Fruit fly (Drosophila melanogaster) whole organism, embryonic: ENCODE results near the gene Rcd2.

ENCODE experiments used
- Ada2b ChIP-seq: fragments of 200-800 bp; sonication (Bioruptor generic); IDR thresholded peaks from 2 replicates; pipeline ENCODE4 v1.3.6; 2022; ENCODE audit warnings: missing biosample characterization, missing genetic modification characterization
- Atf6 ChIP-seq: fragments of 200-800 bp; sonication (Bioruptor generic); IDR thresholded peaks from 2 replicates; pipeline ENCODE4 v1.3.6; 2022; ENCODE audit warnings: missing biosample characterization, missing genetic modification characterization
- Bdp1 ChIP-seq: fragments of 200-800 bp; sonication (Bioruptor generic); optimal IDR thresholded peaks from 3 replicates; lab custom pipeline; 2016; ENCODE audit warnings: missing biosample characterization, missing genetic modification characterization
- CG10366 ChIP-seq: fragments of 200-800 bp; sonication (Bioruptor generic); IDR thresholded peaks from 2 replicates; pipeline ENCODE4 v1.3.6; 2022; ENCODE audit warnings: missing biosample characterization, missing genetic modification characterization
- CG12659 ChIP-seq: fragments of 200-800 bp; sonication (Bioruptor generic); optimal IDR thresholded peaks from 3 replicates; lab custom pipeline; 2017; ENCODE audit warnings: mild to moderate bottlenecking, missing biosample characterization, missing genetic modification reagents, missing genetic modification characterization
- CG12769 ChIP-seq: fragments of 200-800 bp; sonication (Bioruptor generic); optimal IDR thresholded peaks from 2 replicates; lab custom pipeline; 2019; ENCODE audit warnings: missing biosample characterization, mild to moderate bottlenecking, missing genetic modification characterization, moderate library complexity
- CG17612 ChIP-seq: fragments of 200-800 bp; sonication (Bioruptor generic); IDR thresholded peaks from 2 replicates; pipeline ENCODE4 v1.3.6; 2022; ENCODE audit warnings: missing biosample characterization, missing genetic modification characterization
- CG18619 ChIP-seq: fragments of 200-800 bp; sonication (Bioruptor generic); optimal IDR thresholded peaks from 3 replicates; lab custom pipeline; 2017; ENCODE audit warnings: missing biosample characterization, mild to moderate bottlenecking, missing genetic modification characterization
- CG2116 ChIP-seq: fragments of 200-800 bp; sonication (Bioruptor generic); optimal IDR thresholded peaks from 3 replicates; lab custom pipeline; 2018; ENCODE audit warnings: missing biosample characterization, mild to moderate bottlenecking, missing genetic modification characterization
- CG2120 ChIP-seq: fragments of 200-800 bp; sonication (Bioruptor generic); optimal IDR thresholded peaks from 3 replicates; lab custom pipeline; 2016; ENCODE audit warnings: missing biosample characterization, missing genetic modification characterization
- CG3726 ChIP-seq: fragments of 200-800 bp; sonication (Bioruptor generic); IDR thresholded peaks from 3 replicates; pipeline ENCODE4, ENCODE4 v1.3.6; 2022; ENCODE audit warnings: missing biosample characterization, missing genetic modification characterization
- CG4328 ChIP-seq: fragments of 200-800 bp; sonication (Bioruptor generic); optimal IDR thresholded peaks from 3 replicates; lab custom pipeline; 2017; ENCODE audit warnings: missing biosample characterization, missing genetic modification reagents, missing genetic modification characterization
- CG6272 ChIP-seq: fragments of 200-800 bp; sonication (Bioruptor generic); IDR thresholded peaks from 2 replicates; pipeline ENCODE4 v1.3.6; 2022; ENCODE audit warnings: missing biosample characterization, missing genetic modification characterization
- CG6683 ChIP-seq: fragments of 200-800 bp; sonication (Bioruptor generic); optimal IDR thresholded peaks from 2 replicates; lab custom pipeline; 2017; ENCODE audit warnings: missing biosample characterization, mild to moderate bottlenecking, missing genetic modification characterization, missing genetic modification reagents
- CG8281 ChIP-seq: fragments of 200-800 bp; sonication (Bioruptor generic); optimal IDR thresholded peaks from 2 replicates; lab custom pipeline; 2018; ENCODE audit warnings: missing biosample characterization, mild to moderate bottlenecking, missing genetic modification characterization, moderate library complexity
- CTCF ChIP-seq: fragments of 200-800 bp; sonication (Bioruptor generic); optimal IDR thresholded peaks from 2 replicates; lab custom pipeline; 2017; ENCODE audit warnings: missing biosample characterization, mild to moderate bottlenecking, missing genetic modification characterization, moderate library complexity
- D ChIP-seq, 2 experiments: fragments of 200-800 bp in 1 of 2; fragments of >200 bp in 1 of 2; sonication (Bioruptor generic) in 1 of 2; optimal IDR thresholded peaks; 2 replicates in 1 of 2; 3 replicates in 1 of 2; lab custom pipeline; 2017; ENCODE audit warnings: mild to moderate bottlenecking in 1 of 2, missing biosample characterization in 1 of 2, missing genetic modification characterization in 1 of 2, missing genetic modification reagents in 1 of 2
- Deaf1 ChIP-seq: fragments of 200-800 bp; optimal IDR thresholded peaks from 3 replicates; lab custom pipeline; 2019; ENCODE audit warnings: missing biosample characterization, mild to moderate bottlenecking, missing genetic modification characterization, moderate library complexity
- Dp ChIP-seq: fragments of 200-800 bp; sonication (Bioruptor generic); optimal IDR thresholded peaks from 2 replicates; lab custom pipeline; 2018; ENCODE audit warnings: missing biosample characterization, mild to moderate bottlenecking, missing genetic modification characterization, moderate library complexity
- Fer3 ChIP-seq: fragments of 200-800 bp; sonication (Bioruptor generic); optimal IDR thresholded peaks from 2 replicates; lab custom pipeline; 2018; ENCODE audit warnings: missing biosample characterization, mild to moderate bottlenecking, missing genetic modification characterization, moderate library complexity
- Hmr ChIP-seq: fragments of 200-800 bp; sonication (Bioruptor generic); optimal IDR thresholded peaks from 3 replicates; lab custom pipeline; 2017; ENCODE audit warnings: mild to moderate bottlenecking, missing biosample characterization, missing genetic modification reagents, missing genetic modification characterization
- Lim3 ChIP-seq: fragments of 200-800 bp; sonication (Bioruptor generic); IDR thresholded peaks from 2 replicates; pipeline ENCODE4 v1.3.6; 2022; ENCODE audit warnings: missing biosample characterization, missing genetic modification characterization
- Mrtf ChIP-seq: fragments of 200-800 bp; sonication (Bioruptor generic); IDR thresholded peaks from 3 replicates; pipeline ENCODE4 v1.3.6; 2022; ENCODE audit warnings: missing biosample characterization, missing genetic modification characterization
- Pdp1 ChIP-seq, 2 experiments: fragments of 200-800 bp; sonication (Bioruptor generic); optimal IDR thresholded peaks; 3 replicates each; lab custom pipeline; 2016; ENCODE audit warnings: missing biosample characterization in 2 of 2, missing genetic modification characterization in 2 of 2, mild to moderate bottlenecking in 1 of 2, moderate library complexity in 1 of 2
- Rfx ChIP-seq: fragments of 200-800 bp; sonication (Bioruptor generic); IDR thresholded peaks from 2 replicates; pipeline ENCODE4 v1.3.6; 2022; ENCODE audit warnings: missing biosample characterization, missing genetic modification characterization
- Rx ChIP-seq: fragments of 200-800 bp; sonication (Bioruptor generic); IDR thresholded peaks from 2 replicates; pipeline ENCODE4 v1.3.6; 2022; ENCODE audit warnings: missing biosample characterization, missing genetic modification characterization
- Stat92E ChIP-seq, 3 experiments: fragments of >200 bp in 2 of 3; fragments of 200-800 bp in 1 of 3; sonication (Bioruptor generic) in 1 of 3; optimal IDR thresholded peaks; 2 replicates each; lab custom pipeline; 2017 to 2019; ENCODE audit warnings: missing biosample characterization in 3 of 3, missing genetic modification characterization in 3 of 3, mild to moderate bottlenecking in 1 of 3, moderate library complexity in 1 of 3
- Tbp ChIP-seq: fragments of >200 bp; optimal IDR thresholded peaks from 2 replicates; lab custom pipeline; 2018; ENCODE audit warnings: missing biosample characterization, missing genetic modification characterization
- Vsx1 ChIP-seq: fragments of 200-800 bp; sonication (Bioruptor generic); optimal IDR thresholded peaks from 2 replicates; lab custom pipeline; 2017; ENCODE audit warnings: missing biosample characterization, mild to moderate bottlenecking, missing genetic modification characterization, missing genetic modification reagents
- ab ChIP-seq: fragments of 200-800 bp; sonication (Bioruptor generic); optimal IDR thresholded peaks from 2 replicates; lab custom pipeline; 2016; ENCODE audit warnings: missing biosample characterization, missing genetic modification characterization
- crol ChIP-seq: fragments of 200-800 bp; sonication (Bioruptor generic); IDR thresholded peaks from 2 replicates; pipeline ENCODE4 v1.3.6; 2022; ENCODE audit warnings: missing biosample characterization, missing genetic modification characterization
- eve ChIP-seq, 2 experiments: fragments of >200 bp; optimal IDR thresholded peaks; 2 replicates each; lab custom pipeline; 2017; ENCODE audit warnings: missing biosample characterization in 2 of 2, missing genetic modification characterization in 2 of 2
- fd102C ChIP-seq: fragments of 200-800 bp; sonication (Bioruptor generic); optimal IDR thresholded peaks from 2 replicates; lab custom pipeline; 2018; ENCODE audit warnings: missing biosample characterization, mild to moderate bottlenecking, missing genetic modification characterization, moderate library complexity
- fru ChIP-seq: fragments of >200 bp; optimal IDR thresholded peaks from 2 replicates; lab custom pipeline; 2017
- gcm ChIP-seq: fragments of 200-800 bp; sonication (Bioruptor generic); optimal IDR thresholded peaks from 2 replicates; lab custom pipeline; 2019; ENCODE audit warnings: missing biosample characterization, mild to moderate bottlenecking, missing genetic modification characterization, moderate library complexity
- hbn ChIP-seq: fragments of 200-800 bp; sonication (Bioruptor generic); IDR thresholded peaks from 2 replicates; pipeline ENCODE4 v1.3.6; 2022; ENCODE audit warnings: missing biosample characterization, missing genetic modification characterization; ENCODE audit not compliant: partially characterized antibody
- hkb ChIP-seq, 2 experiments: fragments of 200-800 bp in 1 of 2; fragments of >200 bp in 1 of 2; sonication (Bioruptor generic) in 1 of 2; IDR thresholded peaks in 1 of 2; optimal IDR thresholded peaks in 1 of 2; 2 replicates each; pipeline versions ENCODE4 v1.3.6 to Lab custom; 2017 to 2022; ENCODE audit warnings: missing biosample characterization in 1 of 2, missing genetic modification characterization in 1 of 2
- hth ChIP-seq: fragments of >200 bp; optimal IDR thresholded peaks from 2 replicates; lab custom pipeline; 2017; ENCODE audit warnings: inconsistent platforms
- insv ChIP-seq, 2 experiments: fragments of 200-800 bp; sonication (Bioruptor generic); optimal IDR thresholded peaks; 3 replicates each; lab custom pipeline; 2016 to 2018; ENCODE audit warnings: missing biosample characterization in 2 of 2, missing genetic modification characterization in 2 of 2
- jing ChIP-seq: fragments of 200-800 bp; sonication (Bioruptor generic); optimal IDR thresholded peaks from 2 replicates; lab custom pipeline; 2018; ENCODE audit warnings: missing biosample characterization, mild to moderate bottlenecking, missing genetic modification characterization
- kay ChIP-seq: fragments of 200-800 bp; sonication (Bioruptor generic); optimal IDR thresholded peaks from 2 replicates; lab custom pipeline; 2016; ENCODE audit warnings: missing biosample characterization, missing genetic modification characterization
- nerfin-2 ChIP-seq: fragments of 200-800 bp; sonication (Bioruptor generic); IDR thresholded peaks from 2 replicates; pipeline ENCODE4 v1.3.6; 2022; ENCODE audit warnings: missing biosample characterization, missing genetic modification characterization; ENCODE audit not compliant: partially characterized antibody
- odd ChIP-seq: fragments of 200-800 bp; sonication (Bioruptor generic); optimal IDR thresholded peaks from 2 replicates; lab custom pipeline; 2017; ENCODE audit warnings: missing biosample characterization, mild to moderate bottlenecking, missing genetic modification characterization
- onecut ChIP-seq: fragments of 200-800 bp; sonication (Bioruptor generic); IDR thresholded peaks from 2 replicates; pipeline ENCODE4 v1.3.6; 2022; ENCODE audit warnings: missing biosample characterization, missing genetic modification characterization
- phol ChIP-seq: fragments of 200-800 bp; sonication (Bioruptor generic); optimal IDR thresholded peaks from 3 replicates; lab custom pipeline; 2018; ENCODE audit warnings: missing biosample characterization, mild to moderate bottlenecking, missing genetic modification characterization, moderate library complexity
- repo ChIP-seq: fragments of 200-800 bp; sonication (Bioruptor generic); optimal IDR thresholded peaks from 2 replicates; lab custom pipeline; 2016; ENCODE audit warnings: missing biosample characterization, missing genetic modification characterization
- scrt ChIP-seq: fragments of 200-800 bp; sonication (Bioruptor generic); optimal IDR thresholded peaks from 2 replicates; lab custom pipeline; 2018; ENCODE audit warnings: missing biosample characterization, mild to moderate bottlenecking, missing genetic modification characterization, moderate library complexity
- sens ChIP-seq: fragments of 200-800 bp; sonication (Bioruptor generic); peaks from one replicate; lab custom pipeline; 2016; ENCODE audit warnings: missing biosample characterization, missing genetic modification characterization
- sens-2 ChIP-seq: fragments of 200-800 bp; sonication (Bioruptor generic); IDR thresholded peaks from 2 replicates; pipeline ENCODE4 v1.3.6; 2022; ENCODE audit warnings: missing biosample characterization, missing genetic modification characterization
- wor ChIP-seq: fragments of 200-800 bp; sonication (Bioruptor generic); IDR thresholded peaks from 2 replicates; pipeline ENCODE4 v1.3.6; 2022; ENCODE audit warnings: missing biosample characterization, missing genetic modification characterization

The Rcd2 gene

dm6 chr3L:20494780-20495591, 45.2 kb downstream of the Rcd2 start, which contains the start of gene ZnT77C (continued):
- TF ChIP-seq hbn (GFP tag; lab: Robert Waterston, UW) (no peak), Dp (peak; percentile 54), Bdp1 (no peak), CG2116 (GFP tag; lab: Kevin White, UChicago) (peak; percentile 44), Fer3 (tag; lab: Kevin White, UChicago) (no peak), Lim3 (GFP tag; lab: Robert Waterston, UW) (no peak), ab (GFP tag; lab: Kevin White, UChicago) (no peak), Vsx1 (GFP tag; lab: Kevin White, UChicago) (no peak), Ada2b (GFP tag; lab: Robert Waterston, UW) (no peak), sens-2 (GFP tag; lab: Robert Waterston, UW) (no peak), CTCF (GFP tag; lab: Kevin White, UChicago) (no peak), CG12769 (tag; lab: Kevin White, UChicago) (no peak), Stat92E (GFP tag; optimal IDR thresholded peaks at IDR 0.05; lab: Kevin White, UChicago) (no peak), Rx (no peak), nerfin-2 (GFP tag; lab: Robert Waterston, UW) (no peak), scrt (GFP tag; lab: Kevin White, UChicago) (no peak), repo (GFP tag; lab: Kevin White, UChicago) (no peak), phol (tag; lab: Kevin White, UChicago) (peak; percentile 27), Deaf1 (tag; lab: Kevin White, UChicago) (no peak), CG10366 (no peak), D (optimal IDR thresholded peaks at IDR 0.05; lab: Kevin White, UChicago) (no peak), D (GFP tag; optimal IDR thresholded peaks at IDR 0.05; lab: Kevin White, UChicago) (no peak), Tbp (GFP tag; lab: Kevin White, UChicago) (no peak), CG8281 (peak; percentile 90), hkb (optimal IDR thresholded peaks at IDR 0.05; lab: Kevin White, UChicago) (no peak), hkb (GFP tag; IDR thresholded peaks at IDR 0.05; lab: Robert Waterston, UW) (no peak), CG2120 (GFP tag; lab: Kevin White, UChicago) (peak; percentile 32), CG6272 (GFP tag; lab: Robert Waterston, UW) (no peak), CG18619 (GFP tag; lab: Kevin White, UChicago) (no peak), onecut (GFP tag; lab: Robert Waterston, UW) (no peak), gcm (GFP tag; lab: Kevin White, UChicago) (no peak), kay (GFP tag; lab: Kevin White, UChicago) (no peak), Pdp1 (GFP tag; optimal IDR thresholded peaks at IDR 0.05; lab: Kevin White, UChicago) (peak in 1 of 2 experiments; percentile 97), Hmr (GFP tag; lab: Kevin White, UChicago) (peak; percentile 15), CG17612 (GFP tag; lab: Robert Waterston, UW) (no peak), Rfx (GFP tag; lab: Robert Waterston, UW) (no peak), insv (GFP tag; optimal IDR thresholded peaks at IDR 0.05; lab: Kevin White, UChicago) (no peak), jing (GFP tag; lab: Kevin White, UChicago) (no peak), CG4328 (GFP tag; lab: Kevin White, UChicago) (no peak), odd (GFP tag; lab: Kevin White, UChicago) (no peak), CG6683 (GFP tag; lab: Kevin White, UChicago) (no peak), Atf6 (GFP tag; lab: Robert Waterston, UW) (no peak), crol (GFP tag; lab: Robert Waterston, UW) (no peak), eve (GFP tag; optimal IDR thresholded peaks at IDR 0.05; lab: Kevin White, UChicago) (no peak), Mrtf (no peak), sens (GFP tag; lab: Kevin White, UChicago) (peak; percentile 70), wor (GFP tag; lab: Robert Waterston, UW) (no peak), hth (lab: Kevin White, UChicago) (no peak), fru (lab: Kevin White, UChicago) (no peak), CG12659 (GFP tag; lab: Kevin White, UChicago) (peak; percentile 22), CG3726 (no peak), fd102C (GFP tag; lab: Kevin White, UChicago) (no peak)
